Fruit fly (Drosophila melanogaster): ENCODE data around the gene Btk.

dm6 chr2L:8270916-8271315, 30.0 kb downstream of the Btk start:
- TF ChIP-seq CG8301 (tag; optimal IDR thresholded peaks at IDR 0.05) (peak; percentile 77), CG8159 (tag; optimal IDR thresholded peaks at IDR 0.05) (peak; percentile 60), CG9948 (tag; optimal IDR thresholded peaks at IDR 0.05) (peak; percentile 71), CG10348 (GFP tag; IDR thresholded peaks at IDR 0.05) (no peak), CG14655 (GFP tag; optimal IDR thresholded peaks at IDR 0.05) (peak; percentile 79), rn (GFP tag; IDR thresholded peaks at IDR 0.05) (0 out of 2 replicates have a peak, but pooled peaks have one; percentile 6), fd96Ca (GFP tag; IDR thresholded peaks at IDR 0.05) (peak; percentile 83; the same call in 2 of the 3 replicates)

Data from whole organism, pupa.